Fruit fly (Drosophila melanogaster): ENCODE data around the gene Dpck.

The Dpck gene

dm6 chr3R:7086377-7087200, 4.6 kb downstream of the Dpck start, which contains the start of gene alphaTub84B (continued):
- peak; percentile 64 for TF ChIP-seq bigmax (GFP tag; optimal IDR thresholded peaks at IDR 0.05)
- TF ChIP-seq CG4707 (GFP tag; optimal IDR thresholded peaks at IDR 0.05): peak; percentile 68
- peak; percentile 79 for TF ChIP-seq CG12071 (GFP tag; optimal IDR thresholded peaks at IDR 0.05)
- peak; percentile 89 for TF ChIP-seq CG12659 (GFP tag; optimal IDR thresholded peaks at IDR 0.05)
- peak; percentile 46; the same call in 1 of the 3 replicates for TF ChIP-seq ase (GFP tag; IDR thresholded peaks at IDR 0.05)
- peak; percentile 15; the same call in 2 of the 3 replicates for TF ChIP-seq Aef1 (GFP tag; IDR thresholded peaks at IDR 0.05)
- peak; percentile 39 for TF ChIP-seq Rx (GFP tag; IDR thresholded peaks at IDR 0.05)
- 0 out of 2 replicates have a peak, but pooled peaks have one; percentile 23 for TF ChIP-seq H2.0 (GFP tag; IDR thresholded peaks at IDR 0.05)
- TF ChIP-seq CG13894 (tag; optimal IDR thresholded peaks at IDR 0.05): peak; percentile 84
- no peak for TF ChIP-seq CG12236 (GFP tag; optimal IDR thresholded peaks at IDR 0.05)
- peak; percentile 1 for TF ChIP-seq Hsf (GFP tag; optimal IDR thresholded peaks at IDR 0.05)
- peak; percentile 82 for TF ChIP-seq sob (GFP tag; IDR thresholded peaks at IDR 0.05)
- TF ChIP-seq CG2889 (GFP tag; IDR thresholded peaks at IDR 0.05): no peak
- peak; percentile 34 for TF ChIP-seq zen (tag; optimal IDR thresholded peaks at IDR 0.05)
- TF ChIP-seq CG14667 (GFP tag; IDR thresholded peaks at IDR 0.05): no peak
- TF ChIP-seq CG2199 (GFP tag; IDR thresholded peaks at IDR 0.05): peak; percentile 85; the same call in 2 of the 3 replicates
- TF ChIP-seq jumu (GFP tag; optimal IDR thresholded peaks at IDR 0.05): peak; percentile 74
- TF ChIP-seq CG1603 (tag; optimal IDR thresholded peaks at IDR 0.05): peak; percentile 81
- TF ChIP-seq B-H1 (GFP tag; IDR thresholded peaks at IDR 0.05): no peak; the same call in 2 of the 3 replicates
- TF ChIP-seq caup (GFP tag; optimal IDR thresholded peaks at IDR 0.05; ENCODE audit: severe bottlenecking): peak; percentile 84
- peak; percentile 39 for TF ChIP-seq Hand (GFP tag; optimal IDR thresholded peaks at IDR 0.05)
- TF ChIP-seq inv (GFP tag; IDR thresholded peaks at IDR 0.05; ENCODE audit: partially characterized antibody): no peak
- TF ChIP-seq lmd (GFP tag; IDR thresholded peaks at IDR 0.05): peak; percentile 10; the same call in 1 of the 2 replicates
- no peak for TF ChIP-seq CG31388 (GFP tag; optimal IDR thresholded peaks at IDR 0.05)
- TF ChIP-seq sima (GFP tag; optimal IDR thresholded peaks at IDR 0.05): no peak
- TF ChIP-seq Vsx1 (GFP tag; optimal IDR thresholded peaks at IDR 0.05): peak; percentile 54
- TF ChIP-seq CG13296 (GFP tag; optimal IDR thresholded peaks at IDR 0.05): peak; percentile 64
- peak; percentile 67 for TF ChIP-seq CG17328 (GFP tag; IDR thresholded peaks at IDR 0.05)
- peak; percentile 50; the same call in 1 of the 2 replicates for TF ChIP-seq CG31441 (GFP tag; IDR thresholded peaks at IDR 0.05)
- peak; percentile 32 for TF ChIP-seq Deaf1 (tag; optimal IDR thresholded peaks at IDR 0.05)
- no peak for TF ChIP-seq CG6689 (GFP tag; IDR thresholded peaks at IDR 0.05)
- TF ChIP-seq odd (GFP tag; optimal IDR thresholded peaks at IDR 0.05): peak; percentile 75
- TF ChIP-seq wdn (GFP tag; IDR thresholded peaks at IDR 0.05): peak; percentile 65; the same call in 1 of the 2 replicates
- TF ChIP-seq CG10979 (tag; optimal IDR thresholded peaks at IDR 0.05): peak; percentile 23
- TF ChIP-seq Chrac-16 (GFP tag; optimal IDR thresholded peaks at IDR 0.05): peak; percentile 38
- TF ChIP-seq jigr1 (GFP tag; IDR thresholded peaks at IDR 0.05): no peak
- no peak for TF ChIP-seq CG43689 (GFP tag; IDR thresholded peaks at IDR 0.05)
- TF ChIP-seq tin (GFP tag; optimal IDR thresholded peaks at IDR 0.05): peak; percentile 20
- TF ChIP-seq CG12769 (tag; optimal IDR thresholded peaks at IDR 0.05): peak; percentile 79
- TF ChIP-seq CG3407 (GFP tag; optimal IDR thresholded peaks at IDR 0.05): peak; percentile 68
- peak; percentile 64 for TF ChIP-seq pho (GFP tag; optimal IDR thresholded peaks at IDR 0.05)
- peak; percentile 55 for TF ChIP-seq HLH54F (GFP tag; optimal IDR thresholded peaks at IDR 0.05)
- TF ChIP-seq CG16813 (GFP tag; IDR thresholded peaks at IDR 0.05; ENCODE audit: partially characterized antibody): peak; percentile 36; the same call in 1 of the 3 replicates
- TF ChIP-seq ap (GFP tag; IDR thresholded peaks at IDR 0.05): no peak
- peak; percentile 12 for TF ChIP-seq CG15696 (tag; optimal IDR thresholded peaks at IDR 0.05)
- peak; percentile 43 for TF ChIP-seq CG17802 (tag; optimal IDR thresholded peaks at IDR 0.05)
- TF ChIP-seq CG12219 (GFP tag; optimal IDR thresholded peaks at IDR 0.05): peak; percentile 42
- peak; percentile 49 for TF ChIP-seq NfI (GFP tag; optimal IDR thresholded peaks at IDR 0.05)

Data from whole organism, embryonic.